Worm (Caenorhabditis elegans) whole organism, L4/young adult: Measurements from ENCODE around the gene arl-3.

Experiments
- W03F9.2 ChIP-seq: fragments of 150-350 bp; optimal IDR thresholded peaks from 2 replicates; lab custom pipeline; 2014; ENCODE audit warnings: missing biosample characterization, missing genetic modification characterization
- dao-5 ChIP-seq: sonication (generic microtip); optimal IDR thresholded peaks from 2 replicates; lab custom pipeline; 2016; ENCODE audit warnings: missing genotype, missing genetic modification characterization, moderate library complexity, missing compliant biosample characterization
- him-1 ChIP-seq: sonication (generic microtip); optimal IDR thresholded peaks from 2 replicates; lab custom pipeline; 2016; ENCODE audit warnings: missing genotype, missing genetic modification reagents, missing genetic modification characterization, missing compliant biosample characterization

DNA sequence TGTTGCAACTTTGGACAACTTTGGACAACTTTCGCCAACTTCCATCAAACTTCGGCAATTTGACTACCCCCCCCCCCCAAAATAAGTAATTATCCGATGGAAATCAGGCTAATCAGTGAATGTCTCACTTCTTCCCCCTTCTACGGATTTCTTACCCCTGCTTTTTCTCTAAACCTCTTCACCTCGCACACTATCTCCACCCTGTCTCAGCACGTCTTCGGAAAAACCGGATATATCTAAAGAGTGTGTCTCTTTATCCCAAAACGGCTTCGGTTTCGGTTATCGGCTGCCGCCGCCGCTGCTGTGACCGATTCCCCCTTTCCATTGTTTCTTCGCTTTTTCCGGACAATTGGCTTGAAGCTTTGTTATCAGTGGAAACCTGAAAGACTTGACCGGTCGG is 38.5 kb upstream of the arl-3 start:
- no peak for TF ChIP-seq W03F9.2 (tag; lab: Kevin White, UChicago)
- TF ChIP-seq him-1 (tag; lab: Kevin White, UChicago) = no peak
- TF ChIP-seq dao-5 = no peak
